Fruit fly (Drosophila melanogaster): ENCODE data around the gene topi.

- TF ChIP-seq psq (optimal IDR thresholded peaks at IDR 0.05) (no peak), insv (optimal IDR thresholded peaks at IDR 0.05) (no peak)
Observed at dm6 chr3R:9771519-9771972, 3.4 kb upstream of the topi start, which contains the start of gene CG9471.

Measured in Kc167 (cell line).